Fruit fly (Drosophila melanogaster): Measurements from ENCODE around the gene vls.

The vls gene

dm6 chr2L:20084785-20085555, 19.5 kb upstream of the vls start, which contains the start of gene fok (continued):
- peak; percentile 95 for TF ChIP-seq az2 (GFP tag; optimal IDR thresholded peaks at IDR 0.05)
- TF ChIP-seq bowl (GFP tag; IDR thresholded peaks at IDR 0.05), result peak; percentile 88
- peak; percentile 95 for TF ChIP-seq CG3847 (GFP tag; IDR thresholded peaks at IDR 0.05)
- no peak for TF ChIP-seq Dfd (GFP tag; optimal IDR thresholded peaks at IDR 0.05)
- peak; percentile 86 for TF ChIP-seq CG43689 (GFP tag; IDR thresholded peaks at IDR 0.05)
- peak in 1 of 2 experiments; percentile 84 for TF ChIP-seq insv (GFP tag; optimal IDR thresholded peaks at IDR 0.05)
- peak; percentile 94 to 96 for TF ChIP-seq chif (GFP tag; optimal IDR thresholded peaks at IDR 0.05)
- TF ChIP-seq gcm (GFP tag; optimal IDR thresholded peaks at IDR 0.05), result peak; percentile 98
- TF ChIP-seq CG10209 (GFP tag; optimal IDR thresholded peaks at IDR 0.05), result peak; percentile 96
- TF ChIP-seq CG9215 (GFP tag; IDR thresholded peaks at IDR 0.05), result peak; percentile 95
- peak; percentile 87 for TF ChIP-seq repo (GFP tag; optimal IDR thresholded peaks at IDR 0.05)
- TF ChIP-seq CG6254 (GFP tag; optimal IDR thresholded peaks at IDR 0.05), result peak; percentile 93
- peak; percentile 87 for TF ChIP-seq btn (GFP tag; optimal IDR thresholded peaks at IDR 0.05)
- TF ChIP-seq tx (GFP tag; optimal IDR thresholded peaks at IDR 0.05), result peak; percentile 88
- peak; percentile 81 for TF ChIP-seq CG30020 (tag; optimal IDR thresholded peaks at IDR 0.05)
- TF ChIP-seq CG8359 (GFP tag; optimal IDR thresholded peaks at IDR 0.05; ENCODE audit: borderline replicate concordance), result peak; percentile 90
- peak; percentile 96 for TF ChIP-seq Max (GFP tag; optimal IDR thresholded peaks at IDR 0.05)
- peak; percentile 92 for TF ChIP-seq Six4 (GFP tag; optimal IDR thresholded peaks at IDR 0.05)
- peak; percentile 96 for TF ChIP-seq Xbp1 (GFP tag; optimal IDR thresholded peaks at IDR 0.05)
- TF ChIP-seq E2f1 (GFP tag; IDR thresholded peaks at IDR 0.05), result peak; percentile 92
- TF ChIP-seq CG17612 (GFP tag; IDR thresholded peaks at IDR 0.05), result peak; percentile 87
- TF ChIP-seq CG17829 (tag; optimal IDR thresholded peaks at IDR 0.05), result peak; percentile 97
- TF ChIP-seq CG5245 (GFP tag; optimal IDR thresholded peaks at IDR 0.05), result peak; percentile 90
- TF ChIP-seq CG18599 (GFP tag; optimal IDR thresholded peaks at IDR 0.05), result peak; percentile 99
- TF ChIP-seq sim (GFP tag; IDR thresholded peaks at IDR 0.05), result peak; percentile 86
- peak; percentile 95 for TF ChIP-seq CG12769 (tag; optimal IDR thresholded peaks at IDR 0.05)
- peak in 1 of 2 experiments; percentile 98 for TF ChIP-seq Hr78 (GFP tag; optimal IDR thresholded peaks at IDR 0.05)
- TF ChIP-seq CG6854 (GFP tag; optimal IDR thresholded peaks at IDR 0.05), result peak; percentile 95
- TF ChIP-seq CG15269 (tag; optimal IDR thresholded peaks at IDR 0.05), result peak; percentile 98
- TF ChIP-seq wdn (GFP tag; IDR thresholded peaks at IDR 0.05), result peak; percentile 90
- no peak; the same call in 1 of the 2 replicates for TF ChIP-seq nerfin-2 (GFP tag; IDR thresholded peaks at IDR 0.05; ENCODE audit: partially characterized antibody)
- TF ChIP-seq CG12659 (GFP tag; optimal IDR thresholded peaks at IDR 0.05), result peak; percentile 98
- TF ChIP-seq sc (optimal IDR thresholded peaks at IDR 0.05), result no peak
- TF ChIP-seq sc (GFP tag; optimal IDR thresholded peaks at IDR 0.05), result peak; percentile 91
- peak; percentile 96 for TF ChIP-seq org-1 (GFP tag; optimal IDR thresholded peaks at IDR 0.05)
- peak; percentile 93 for TF ChIP-seq pnt (GFP tag; optimal IDR thresholded peaks at IDR 0.05)
- peak in 1 of 2 experiments; percentile 96 for TF ChIP-seq Eip74EF (GFP tag; optimal IDR thresholded peaks at IDR 0.05)
- TF ChIP-seq CG3726 (GFP tag; IDR thresholded peaks at IDR 0.05), result peak; percentile 82
- peak; percentile 96 for TF ChIP-seq CG6689 (GFP tag; IDR thresholded peaks at IDR 0.05)
- peak; percentile 96 for TF ChIP-seq CG33557 (GFP tag; optimal IDR thresholded peaks at IDR 0.05)
- no peak for TF ChIP-seq CkIIα-i1 (GFP tag; IDR thresholded peaks at IDR 0.05)
- TF ChIP-seq CG1792 (GFP tag; optimal IDR thresholded peaks at IDR 0.05), result peak; percentile 89
- peak; percentile 91 for TF ChIP-seq CG9437 (GFP tag; optimal IDR thresholded peaks at IDR 0.05)
- TF ChIP-seq Lim3 (GFP tag; IDR thresholded peaks at IDR 0.05), result peak; percentile 66; the same call in 1 of the 2 replicates
- TF ChIP-seq Fer2 (tag; optimal IDR thresholded peaks at IDR 0.05), result peak; percentile 95
- TF ChIP-seq CG11696 (GFP tag; IDR thresholded peaks at IDR 0.05), result peak; percentile 100
- no peak for TF ChIP-seq hth (optimal IDR thresholded peaks at IDR 0.05)
- peak; percentile 98 for TF ChIP-seq HmgZ (tag; optimal IDR thresholded peaks at IDR 0.05)
- TF ChIP-seq Awh (GFP tag; IDR thresholded peaks at IDR 0.05), result peak; percentile 94

All from whole organism, embryonic.